Worm (Caenorhabditis elegans): ENCODE data around the gene F37A8.5.

F37A8.5 gene

ce11 chrIII:3914836-3915235, 41.6 kb upstream of the F37A8.5 start:
- TF ChIP-seq zip-2 (tag; optimal IDR thresholded peaks at IDR 0.05) (no peak), madf-5 (GFP tag; IDR thresholded peaks at IDR 0.05) (no peak), ceh-20 (GFP tag; IDR thresholded peaks at IDR 0.05) (no peak), hlh-11 (tag; optimal IDR thresholded peaks at IDR 0.05) (peak; percentile 20), fos-1 (tag; optimal IDR thresholded peaks at IDR 0.05) (no peak), mxl-2 (GFP tag; conservative IDR thresholded peaks at IDR 0.05) (no peak), Y75B8A.6 (GFP tag; IDR thresholded peaks at IDR 0.05) (no peak), rbr-2 (tag; optimal IDR thresholded peaks at IDR 0.05) (no peak), lim-7 (GFP tag; IDR thresholded peaks at IDR 0.05) (no peak), attf-4 (tag; optimal IDR thresholded peaks at IDR 0.05) (no peak), Y5F2A.4 (GFP tag; optimal IDR thresholded peaks at IDR 0.05) (no peak), T20F7.1 (GFP tag; optimal IDR thresholded peaks at IDR 0.05) (no peak), set-16 (GFP tag; IDR thresholded peaks at IDR 0.05) (0 out of 2 replicates have a peak, but pooled peaks have one; percentile 26), aha-1 (tag) (peak; percentile 82), ztf-11 (tag; optimal IDR thresholded peaks at IDR 0.05) (no peak), unc-62 (GFP tag; optimal IDR thresholded peaks at IDR 0.05 in 1 of 2) (peak in 1 of 2 experiments; percentile 89), unc-62 (tag; optimal IDR thresholded peaks at IDR 0.05) (no peak), dmd-6 (GFP tag; IDR thresholded peaks at IDR 0.05) (no peak)

ce11 chrIII:3915705-3916104, 40.7 kb upstream of the F37A8.5 start:
- no peak for TF ChIP-seq nhr-77 (tag; optimal IDR thresholded peaks at IDR 0.05)
- TF ChIP-seq mdl-1 (tag; optimal IDR thresholded peaks at IDR 0.05): no peak
- TF ChIP-seq unc-130 (GFP tag; optimal IDR thresholded peaks at IDR 0.05): no peak
- no peak for TF ChIP-seq ZK546.5 (tag; optimal IDR thresholded peaks at IDR 0.05)
- TF ChIP-seq ceh-32 (tag; optimal IDR thresholded peaks at IDR 0.05; ENCODE audit: poor library complexity): no peak
- TF ChIP-seq pqm-1 (tag; optimal IDR thresholded peaks at IDR 0.05): no peak
- peak; percentile 30 for TF ChIP-seq mep-1 (tag; optimal IDR thresholded peaks at IDR 0.05)
- TF ChIP-seq lim-7 (GFP tag; IDR thresholded peaks at IDR 0.05): no peak
- no peak for TF ChIP-seq daf-16 (GFP tag; optimal IDR thresholded peaks at IDR 0.05)
- TF ChIP-seq daf-16 (tag; optimal IDR thresholded peaks at IDR 0.05): no peak
- TF ChIP-seq nhr-6 (tag; optimal IDR thresholded peaks at IDR 0.05): no peak
- peak; percentile 89 for TF ChIP-seq aha-1 (tag)
- no peak for TF ChIP-seq snpc-4 (tag; optimal IDR thresholded peaks at IDR 0.05)
- TF ChIP-seq ces-1 (GFP tag; optimal IDR thresholded peaks at IDR 0.05): no peak
- TF ChIP-seq T20F7.1 (GFP tag; optimal IDR thresholded peaks at IDR 0.05): no peak
- no peak for TF ChIP-seq hif-1 (tag; optimal IDR thresholded peaks at IDR 0.05)
- no peak for TF ChIP-seq fkh-10 (GFP tag; optimal IDR thresholded peaks at IDR 0.05)
- no peak for TF ChIP-seq daf-8 (GFP tag; IDR thresholded peaks at IDR 0.05)
- TF ChIP-seq ceh-82 (tag; optimal IDR thresholded peaks at IDR 0.05): no peak
- no peak for TF ChIP-seq F44E2.7 (GFP tag; IDR thresholded peaks at IDR 0.05)
- no peak for TF ChIP-seq zfp-2 (tag; optimal IDR thresholded peaks at IDR 0.05)
- no peak for TF ChIP-seq dmd-6 (GFP tag; IDR thresholded peaks at IDR 0.05)
- TF ChIP-seq madf-9 (GFP tag; conservative IDR thresholded peaks at IDR 0.05): no peak
- peak; percentile 39 for TF ChIP-seq mes-2 (tag; optimal IDR thresholded peaks at IDR 0.05; ENCODE audit: poor library complexity, severe bottlenecking)
- no peak for TF ChIP-seq gei-8 (GFP tag; optimal IDR thresholded peaks at IDR 0.05)

ce11 chrIII:3916624-3917023, 39.8 kb upstream of the F37A8.5 start, which contains the start of gene ccdc-47:
ccdc-47 (plus strand) TSS chrIII:3916967.
- peak; percentile 10 for TF ChIP-seq nhr-28 (tag; optimal IDR thresholded peaks at IDR 0.05)
- no peak for TF ChIP-seq nhr-48 (tag; optimal IDR thresholded peaks at IDR 0.05)
- no peak for TF ChIP-seq nhr-102 (tag; optimal IDR thresholded peaks at IDR 0.05)
- TF ChIP-seq ctbp-1 (GFP tag; IDR thresholded peaks at IDR 0.05): no peak
- TF ChIP-seq skn-1 (tag; optimal IDR thresholded peaks at IDR 0.05): no peak
- TF ChIP-seq unc-39 (tag; optimal IDR thresholded peaks at IDR 0.05): no peak
- no peak for TF ChIP-seq saeg-2 (GFP tag; IDR thresholded peaks at IDR 0.05)
- TF ChIP-seq fos-1 (tag; optimal IDR thresholded peaks at IDR 0.05): no peak
- peak; percentile 12 for TF ChIP-seq rbr-2 (tag; optimal IDR thresholded peaks at IDR 0.05)
- TF ChIP-seq mxl-3 (GFP tag; optimal IDR thresholded peaks at IDR 0.05): peak; percentile 21
- no peak for TF ChIP-seq nhr-111 (GFP tag; optimal IDR thresholded peaks at IDR 0.05)
- no peak for TF ChIP-seq D1046.2 (GFP tag; IDR thresholded peaks at IDR 0.05)
- peak in 1 of 2 experiments; percentile 74 for TF ChIP-seq hif-1 (tag; optimal IDR thresholded peaks at IDR 0.05)
- peak; percentile 93 for TF ChIP-seq mes-2 (tag; optimal IDR thresholded peaks at IDR 0.05; ENCODE audit: poor library complexity, severe bottlenecking)
- TF ChIP-seq dve-1 (tag; optimal IDR thresholded peaks at IDR 0.05; ENCODE audit: insufficient read depth): peak; percentile 59
- TF ChIP-seq arid-1 (GFP tag; conservative IDR thresholded peaks at IDR 0.05): no peak
- no peak for TF ChIP-seq nhr-237 (tag; optimal IDR thresholded peaks at IDR 0.05)
